Worm (Caenorhabditis elegans) whole organism, L4/young adult: ENCODE results near the gene srab-8.

Experiments
- W03F9.2 ChIP-seq: fragments of 150-350 bp; optimal IDR thresholded peaks from 2 replicates; lab custom pipeline; 2014; ENCODE audit warnings: missing biosample characterization, missing genetic modification characterization
- dao-5 ChIP-seq: sonication (generic microtip); optimal IDR thresholded peaks from 2 replicates; lab custom pipeline; 2016; ENCODE audit warnings: missing genotype, missing genetic modification characterization, moderate library complexity, missing compliant biosample characterization
- him-1 ChIP-seq: sonication (generic microtip); optimal IDR thresholded peaks from 2 replicates; lab custom pipeline; 2016; ENCODE audit warnings: missing genotype, missing genetic modification reagents, missing genetic modification characterization, missing compliant biosample characterization

DNA sequence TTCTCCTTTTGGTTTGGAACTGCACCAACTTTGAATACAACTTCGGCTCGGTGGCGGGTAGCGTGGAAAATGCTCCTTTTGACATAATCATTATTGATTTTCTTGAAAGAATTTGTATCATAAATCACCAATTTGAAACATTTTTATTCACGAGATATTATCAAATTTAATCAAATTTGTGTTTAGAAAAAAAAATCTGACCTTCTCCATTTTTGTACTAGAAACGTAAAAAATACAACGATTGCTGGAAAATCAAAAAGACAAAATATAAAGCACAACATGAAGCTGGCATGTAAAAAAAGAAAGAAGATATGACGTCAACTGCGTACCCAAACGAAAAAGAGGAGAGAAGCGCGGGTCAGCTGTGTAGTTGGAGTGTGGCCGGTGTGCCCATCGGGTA, 24.1 kb downstream of the srab-8 start, which contains the start of gene K08D9.4:
- no peak for TF ChIP-seq dao-5 (tag; lab: Kevin White, UChicago)
- TF ChIP-seq him-1 (tag; lab: Kevin White, UChicago) = no peak
- TF ChIP-seq W03F9.2 (tag; lab: Kevin White, UChicago) = no peak
